Fruit fly (Drosophila melanogaster) whole organism, wandering third instar larva: ENCODE measurements around the gene CG4955.

ENCODE experiments used
- CG9705 ChIP-seq: fragments of 200-800 bp; sonication (Bioruptor generic); optimal IDR thresholded peaks from 2 replicates; lab custom pipeline; 2018; ENCODE audit warnings: missing biosample characterization, mild to moderate bottlenecking, missing genetic modification characterization
- Mio ChIP-seq: sonication (Bioruptor generic); optimal IDR thresholded peaks from 2 replicates; lab custom pipeline; 2016; ENCODE audit warnings: missing biosample characterization, missing genetic modification characterization
- Myc ChIP-seq: fragments of >200 bp; optimal IDR thresholded peaks from 2 replicates; lab custom pipeline; 2017
- Vsx2 ChIP-seq: fragments of 200-300, 225-300 bp; sonication (Bioruptor generic); optimal IDR thresholded peaks from 2 replicates; lab custom pipeline; 2018; ENCODE audit warnings: missing biosample characterization, missing genetic modification characterization; ENCODE audit not compliant: partially characterized antibody
- jim ChIP-seq: fragments of 175-275, 200-325 bp; sonication (Bioruptor generic); optimal IDR thresholded peaks from 2 replicates; lab custom pipeline; 2016; ENCODE audit warnings: missing biosample characterization, mild to moderate bottlenecking, missing genetic modification characterization
- lola ChIP-seq: fragments of >200 bp; optimal IDR thresholded peaks from 2 replicates; lab custom pipeline; 2017; ENCODE audit warnings: missing biosample characterization, missing genetic modification characterization
- psq ChIP-seq: fragments of 200-800 bp; sonication (Bioruptor generic); optimal IDR thresholded peaks from 3 replicates; lab custom pipeline; 2017; ENCODE audit warnings: missing biosample characterization, mild to moderate bottlenecking, missing genetic modification characterization, moderate library complexity
- usp ChIP-seq: fragments of >200 bp; optimal IDR thresholded peaks from 2 replicates; lab custom pipeline; 2017; ENCODE audit warnings: missing biosample characterization, missing genetic modification characterization
- woc ChIP-seq: sonication (Bioruptor generic); optimal IDR thresholded peaks from 2 replicates; lab custom pipeline; 2016; ENCODE audit warnings: missing biosample characterization, mild to moderate bottlenecking, missing genetic modification characterization

dm6 chrX:17111958-17112953 lies 31.0 kb downstream of the CG4955 start:
- TF ChIP-seq psq (GFP tag; lab: Kevin White, UChicago) (no peak), usp (GFP tag; lab: Kevin White, UChicago) (no peak), Mio (no peak), jim (GFP tag; lab: Kevin White, UChicago) (no peak), CG9705 (GFP tag; lab: Kevin White, UChicago) (no peak), woc (GFP tag; lab: Kevin White, UChicago) (no peak), Vsx2 (GFP tag; lab: Kevin White, UChicago) (no peak), Myc (no peak), lola (GFP tag; lab: Kevin White, UChicago) (no peak)
